Fruit fly (Drosophila melanogaster) whole organism, embryonic: Measurements from ENCODE around the gene Cont.

Source experiments
- Ada2b ChIP-seq: fragments of 200-800 bp; sonication (Bioruptor generic); IDR thresholded peaks from 2 replicates; pipeline ENCODE4 v1.3.6; 2022; ENCODE audit warnings: missing biosample characterization, missing genetic modification characterization
- Bteb2 ChIP-seq: fragments of 200-800 bp; sonication (Bioruptor generic); optimal IDR thresholded peaks from 2 replicates; lab custom pipeline; 2016; ENCODE audit warnings: missing biosample characterization, missing genetic modification characterization
- CG10462 ChIP-seq: fragments of 200-800 bp; sonication (Bioruptor generic); optimal IDR thresholded peaks from 2 replicates; lab custom pipeline; 2016; ENCODE audit warnings: missing biosample characterization, missing genetic modification characterization
- CG15073 ChIP-seq: fragments of 200-800 bp; sonication (Bioruptor generic); optimal IDR thresholded peaks from 2 replicates; lab custom pipeline; 2016; ENCODE audit warnings: missing biosample characterization, missing genetic modification characterization
- CG16779 ChIP-seq: fragments of 200-800 bp; sonication (Bioruptor generic); IDR thresholded peaks from 2 replicates; pipeline ENCODE4 v1.3.6; 2022; ENCODE audit warnings: missing biosample characterization, missing genetic modification characterization
- CG17186 ChIP-seq: fragments of 200-800 bp; sonication (Bioruptor generic); optimal IDR thresholded peaks from 3 replicates; lab custom pipeline; 2017; ENCODE audit warnings: missing biosample characterization, missing genetic modification reagents, missing genetic modification characterization
- CG17359 ChIP-seq: fragments of 200-800 bp; sonication (Bioruptor generic); optimal IDR thresholded peaks from 3 replicates; lab custom pipeline; 2018; ENCODE audit warnings: missing biosample characterization, mild to moderate bottlenecking, missing genetic modification characterization, moderate library complexity
- CG17361 ChIP-seq: fragments of 200-800 bp; sonication (Bioruptor generic); IDR thresholded peaks from 3 replicates; pipeline ENCODE4 v1.3.6; 2022; ENCODE audit warnings: missing biosample characterization, missing genetic modification characterization
- CG17612 ChIP-seq: fragments of 200-800 bp; sonication (Bioruptor generic); IDR thresholded peaks from 2 replicates; pipeline ENCODE4 v1.3.6; 2022; ENCODE audit warnings: missing biosample characterization, missing genetic modification characterization
- CG18262 ChIP-seq: fragments of 200-800 bp; optimal IDR thresholded peaks from 3 replicates; lab custom pipeline; 2019; ENCODE audit warnings: missing biosample characterization, mild to moderate bottlenecking, missing genetic modification characterization, moderate library complexity
- CG1832 ChIP-seq: fragments of 200-800 bp; sonication (Bioruptor generic); optimal IDR thresholded peaks from 2 replicates; lab custom pipeline; 2017; ENCODE audit warnings: missing biosample characterization, mild to moderate bottlenecking, missing genetic modification characterization, inconsistent platforms
- CG2116 ChIP-seq: fragments of 200-800 bp; sonication (Bioruptor generic); optimal IDR thresholded peaks from 3 replicates; lab custom pipeline; 2018; ENCODE audit warnings: missing biosample characterization, mild to moderate bottlenecking, missing genetic modification characterization
- CG2120 ChIP-seq: fragments of 200-800 bp; sonication (Bioruptor generic); optimal IDR thresholded peaks from 3 replicates; lab custom pipeline; 2016; ENCODE audit warnings: missing biosample characterization, missing genetic modification characterization
- CG30020 ChIP-seq: fragments of 200-800 bp; optimal IDR thresholded peaks from 2 replicates; lab custom pipeline; 2019; ENCODE audit warnings: missing biosample characterization, mild to moderate bottlenecking, missing genetic modification characterization, moderate library complexity
- CG31441 ChIP-seq: fragments of 200-800 bp; sonication (Bioruptor generic); IDR thresholded peaks from 2 replicates; pipeline ENCODE4 v1.3.6; 2022; ENCODE audit warnings: missing biosample characterization, missing genetic modification characterization
- CG32532 ChIP-seq: fragments of 200-800 bp; sonication (Bioruptor generic); IDR thresholded peaks from 2 replicates; pipeline ENCODE4 v1.3.6; 2022; ENCODE audit warnings: missing biosample characterization, missing genetic modification characterization
- CG43689 ChIP-seq: fragments of 200-800 bp; sonication (Bioruptor generic); IDR thresholded peaks from 2 replicates; pipeline ENCODE4 v1.3.6; 2022; ENCODE audit warnings: missing biosample characterization, missing genetic modification characterization
- CG4404 ChIP-seq: fragments of 200-800 bp; sonication (Bioruptor generic); IDR thresholded peaks from 2 replicates; pipeline ENCODE4 v1.3.6; 2022; ENCODE audit warnings: missing biosample characterization, missing genetic modification characterization
- CG4854 ChIP-seq: fragments of 200-800 bp; sonication (Bioruptor generic); optimal IDR thresholded peaks from 2 replicates; lab custom pipeline; 2016; ENCODE audit warnings: missing biosample characterization, missing genetic modification characterization, inconsistent platforms
- CG6791 ChIP-seq: fragments of 200-800 bp; sonication (Bioruptor generic); IDR thresholded peaks from 3 replicates; pipeline ENCODE4 v1.3.6; 2022; ENCODE audit warnings: missing biosample characterization, missing genetic modification characterization; ENCODE audit not compliant: partially characterized antibody
- CG7271 ChIP-seq: fragments of 200-800 bp; sonication (Bioruptor generic); optimal IDR thresholded peaks from 2 replicates; lab custom pipeline; 2018; ENCODE audit warnings: missing biosample characterization, mild to moderate bottlenecking, missing genetic modification characterization, moderate library complexity
- CG9609 ChIP-seq: fragments of 200-800 bp; sonication (Bioruptor generic); optimal IDR thresholded peaks from 3 replicates; lab custom pipeline; 2016; ENCODE audit warnings: missing biosample characterization, missing genetic modification characterization
- CG9797 ChIP-seq: fragments of 200-800 bp; sonication (Bioruptor generic); optimal IDR thresholded peaks from 3 replicates; lab custom pipeline; 2018; ENCODE audit warnings: missing biosample characterization, mild to moderate bottlenecking, missing genetic modification characterization
- CG9932 ChIP-seq: fragments of 200-800 bp; sonication (Bioruptor generic); IDR thresholded peaks from 2 replicates; pipeline ENCODE4 v1.3.6; 2022; ENCODE audit warnings: missing biosample characterization, missing genetic modification characterization
- CHES-1-like ChIP-seq: fragments of 200-800 bp; sonication (Bioruptor generic); optimal IDR thresholded peaks from 2 replicates; lab custom pipeline; 2016; ENCODE audit warnings: missing biosample characterization, missing genetic modification characterization
- D ChIP-seq, 2 experiments: fragments of 200-800 bp in 1 of 2; fragments of >200 bp in 1 of 2; sonication (Bioruptor generic) in 1 of 2; optimal IDR thresholded peaks; 2 replicates in 1 of 2; 3 replicates in 1 of 2; lab custom pipeline; 2017; ENCODE audit warnings: mild to moderate bottlenecking in 1 of 2, missing biosample characterization in 1 of 2, missing genetic modification characterization in 1 of 2, missing genetic modification reagents in 1 of 2
- Ets97D ChIP-seq: fragments of 200-800 bp; sonication (Bioruptor generic); optimal IDR thresholded peaks from 3 replicates; lab custom pipeline; 2016; ENCODE audit warnings: missing biosample characterization, missing genetic modification characterization
- HLH54F ChIP-seq: fragments of 200-800 bp; sonication (Bioruptor generic); optimal IDR thresholded peaks from 3 replicates; lab custom pipeline; 2016; ENCODE audit warnings: missing biosample characterization, missing genetic modification characterization
- Hr78 ChIP-seq, 2 experiments: fragments of 200-800 bp in 1 of 2; fragments of >200 bp in 1 of 2; sonication (Bioruptor generic) in 1 of 2; optimal IDR thresholded peaks; 2 replicates each; lab custom pipeline; 2017 to 2019; ENCODE audit warnings: missing biosample characterization in 2 of 2, missing genetic modification characterization in 2 of 2, mild to moderate bottlenecking in 1 of 2, moderate library complexity in 1 of 2
- Lpt ChIP-seq: fragments of >200 bp; optimal IDR thresholded peaks from 2 replicates; lab custom pipeline; 2018; ENCODE audit warnings: missing biosample characterization, missing genetic modification characterization
- Ravus ChIP-seq: fragments of 200-800 bp; sonication (Bioruptor generic); IDR thresholded peaks from 2 replicates; pipeline ENCODE4 v1.3.6; 2022; ENCODE audit warnings: missing biosample characterization, missing genetic modification characterization
- Rfx ChIP-seq: fragments of 200-800 bp; sonication (Bioruptor generic); IDR thresholded peaks from 2 replicates; pipeline ENCODE4 v1.3.6; 2022; ENCODE audit warnings: missing biosample characterization, missing genetic modification characterization
- Sin3A ChIP-seq: fragments of >200 bp; optimal IDR thresholded peaks from 2 replicates; lab custom pipeline; 2018
- Taf1 ChIP-seq: fragments of 200-800 bp; sonication (Bioruptor generic); IDR thresholded peaks from 2 replicates; pipeline ENCODE4 v1.3.6; 2022; ENCODE audit warnings: missing biosample characterization, missing genetic modification characterization
- Vsx1 ChIP-seq: fragments of 200-800 bp; sonication (Bioruptor generic); optimal IDR thresholded peaks from 2 replicates; lab custom pipeline; 2017; ENCODE audit warnings: missing biosample characterization, mild to moderate bottlenecking, missing genetic modification characterization, missing genetic modification reagents
- Xrp1 ChIP-seq: fragments of 200-800 bp; sonication (Bioruptor generic); IDR thresholded peaks from 2 replicates; pipeline ENCODE4 v1.3.6; 2022; ENCODE audit warnings: missing biosample characterization, missing genetic modification characterization
- al ChIP-seq: fragments of 200-800 bp; sonication (Bioruptor generic); IDR thresholded peaks from 2 replicates; pipeline ENCODE4 v1.3.6; 2022; ENCODE audit warnings: missing biosample characterization, missing genetic modification characterization
- corto ChIP-seq: fragments of 200-800 bp; sonication (Bioruptor generic); optimal IDR thresholded peaks from 2 replicates; lab custom pipeline; 2016; ENCODE audit warnings: missing biosample characterization, mild to moderate bottlenecking, missing genetic modification characterization, moderate library complexity
- grau ChIP-seq: fragments of 200-800 bp; optimal IDR thresholded peaks from 3 replicates; lab custom pipeline; 2019; ENCODE audit warnings: missing biosample characterization, mild to moderate bottlenecking, missing genetic modification characterization, moderate library complexity
- jumu ChIP-seq: fragments of 200-800 bp; sonication (Bioruptor generic); optimal IDR thresholded peaks from 3 replicates; lab custom pipeline; 2016; ENCODE audit warnings: missing biosample characterization, missing genetic modification characterization
- kah ChIP-seq: fragments of 200-800 bp; sonication (Bioruptor generic); optimal IDR thresholded peaks from 2 replicates; lab custom pipeline; 2018; ENCODE audit warnings: missing biosample characterization, mild to moderate bottlenecking, missing genetic modification characterization
- knrl ChIP-seq: fragments of 200-800 bp; sonication (Bioruptor generic); IDR thresholded peaks from 3 replicates; pipeline ENCODE4 v1.3.6; 2022; ENCODE audit warnings: missing biosample characterization, missing genetic modification characterization; ENCODE audit not compliant: partially characterized antibody
- lbe ChIP-seq: fragments of 200-800 bp; sonication (Bioruptor generic); optimal IDR thresholded peaks from 2 replicates; lab custom pipeline; 2016; ENCODE audit warnings: missing biosample characterization, mild to moderate bottlenecking, missing genetic modification characterization
- lilli ChIP-seq: fragments of 200-800 bp; sonication (Bioruptor generic); optimal IDR thresholded peaks from 3 replicates; lab custom pipeline; 2016; ENCODE audit warnings: missing biosample characterization, missing genetic modification characterization
- maf-S ChIP-seq: fragments of 200-800 bp; sonication (Bioruptor generic); optimal IDR thresholded peaks from 2 replicates; lab custom pipeline; 2016; ENCODE audit warnings: missing biosample characterization, missing genetic modification characterization
- otp ChIP-seq: fragments of 200-800 bp; sonication (Bioruptor generic); IDR thresholded peaks from 3 replicates; pipeline ENCODE4, ENCODE4 v1.3.6; 2022; ENCODE audit warnings: missing biosample characterization, missing genetic modification characterization
- salm ChIP-seq: fragments of 200-800 bp; sonication (Bioruptor generic); optimal IDR thresholded peaks from 2 replicates; lab custom pipeline; 2018; ENCODE audit warnings: missing biosample characterization, mild to moderate bottlenecking, missing genetic modification characterization
- shn ChIP-seq: fragments of 200-800 bp; sonication (Bioruptor generic); optimal IDR thresholded peaks from 3 replicates; lab custom pipeline; 2016; ENCODE audit warnings: missing biosample characterization, missing genetic modification characterization
- sim ChIP-seq: fragments of 200-800 bp; sonication (Bioruptor generic); IDR thresholded peaks from 2 replicates; pipeline ENCODE4 v1.3.6; 2022; ENCODE audit warnings: missing biosample characterization, missing genetic modification characterization
- unc-4 ChIP-seq: fragments of 200-800 bp; sonication (Bioruptor generic); IDR thresholded peaks from 2 replicates; pipeline ENCODE4 v1.3.6; 2022; ENCODE audit warnings: missing biosample characterization, missing genetic modification characterization; ENCODE audit not compliant: partially characterized antibody

Cont gene

dm6 chr3R:4402884-4403705, 22.0 kb downstream of the Cont start, which contains the start of gene lost (continued):
- TF ChIP-seq shn (GFP tag; lab: Kevin White, UChicago), result peak; percentile 32
- peak; percentile 96 for TF ChIP-seq CG2116
- no peak for TF ChIP-seq Bteb2
- peak; percentile 36 for TF ChIP-seq lilli (GFP tag; lab: Kevin White, UChicago)
- TF ChIP-seq CG10462 (GFP tag; lab: Kevin White, UChicago), result no peak
- no peak for TF ChIP-seq CG43689 (GFP tag; lab: Robert Waterston, UW)
- no peak for TF ChIP-seq CG17612 (GFP tag; lab: Robert Waterston, UW)
- TF ChIP-seq CG2120 (GFP tag; lab: Kevin White, UChicago), result peak; percentile 48
- TF ChIP-seq Ada2b (GFP tag; lab: Robert Waterston, UW), result no peak
- no peak for TF ChIP-seq CG17359 (tag; lab: Kevin White, UChicago)
- TF ChIP-seq CHES-1-like (GFP tag; lab: Kevin White, UChicago), result peak; percentile 47
- peak; percentile 55 for TF ChIP-seq CG17186 (GFP tag; lab: Kevin White, UChicago)
- no peak for TF ChIP-seq CG1832 (GFP tag; lab: Kevin White, UChicago)
- TF ChIP-seq CG9609 (GFP tag; lab: Kevin White, UChicago), result no peak
- no peak; the same call in 1 of the 2 replicates for TF ChIP-seq CG16779 (GFP tag; lab: Robert Waterston, UW)
- no peak for TF ChIP-seq salm (tag; lab: Kevin White, UChicago)
- no peak for TF ChIP-seq Lpt (GFP tag; lab: Kevin White, UChicago)
- TF ChIP-seq corto (GFP tag; lab: Kevin White, UChicago), result no peak
- TF ChIP-seq CG9932, result peak; percentile 81
- peak; percentile 100 for TF ChIP-seq CG6791
- peak; percentile 28 for TF ChIP-seq CG7271
- TF ChIP-seq al (GFP tag; lab: Robert Waterston, UW), result no peak
- no peak for TF ChIP-seq HLH54F
- TF ChIP-seq Sin3A, result no peak
- TF ChIP-seq Taf1 (GFP tag; lab: Robert Waterston, UW), result no peak
- TF ChIP-seq D (optimal IDR thresholded peaks at IDR 0.05; lab: Kevin White, UChicago), result no peak
- no peak for TF ChIP-seq D (GFP tag; optimal IDR thresholded peaks at IDR 0.05; lab: Kevin White, UChicago)
- TF ChIP-seq sim (GFP tag; lab: Robert Waterston, UW), result no peak
- peak; percentile 94 for TF ChIP-seq Ets97D (GFP tag; lab: Kevin White, UChicago)
- peak; percentile 34; the same call in 1 of the 2 replicates for TF ChIP-seq CG31441 (GFP tag; lab: Robert Waterston, UW)
- TF ChIP-seq CG30020 (tag; lab: Kevin White, UChicago), result peak; percentile 93
- peak; percentile 44 for TF ChIP-seq CG9797 (GFP tag; lab: Kevin White, UChicago)
- TF ChIP-seq CG17361 (GFP tag; lab: Robert Waterston, UW), result peak; percentile 35; the same call in 1 of the 3 replicates
- no peak for TF ChIP-seq Ravus (GFP tag; lab: Robert Waterston, UW)
- no peak for TF ChIP-seq Xrp1 (GFP tag; lab: Robert Waterston, UW)
- TF ChIP-seq unc-4, result peak; percentile 97
- TF ChIP-seq grau, result peak; percentile 44
- TF ChIP-seq CG15073, result no peak
- no peak for TF ChIP-seq kah
- TF ChIP-seq lbe (GFP tag; lab: Kevin White, UChicago), result peak; percentile 61
- no peak for TF ChIP-seq jumu (GFP tag; lab: Kevin White, UChicago)
- no peak for TF ChIP-seq maf-S
- peak; percentile 34 for TF ChIP-seq Vsx1 (GFP tag; lab: Kevin White, UChicago)
- peak; percentile 43; the same call in 1 of the 3 replicates for TF ChIP-seq otp
- TF ChIP-seq CG32532 (GFP tag; lab: Robert Waterston, UW), result peak; percentile 69
- no peak for TF ChIP-seq CG4404 (GFP tag; lab: Robert Waterston, UW)
- TF ChIP-seq Rfx, result peak; percentile 72
- peak; percentile 32 for TF ChIP-seq CG18262 (tag; lab: Kevin White, UChicago)
- peak; percentile 99 for TF ChIP-seq knrl (GFP tag; lab: Robert Waterston, UW)
- peak in 1 of 2 experiments; percentile 51 for TF ChIP-seq Hr78 (GFP tag; optimal IDR thresholded peaks at IDR 0.05; lab: Kevin White, UChicago)
- TF ChIP-seq CG4854, result no peak
